Worm (Caenorhabditis elegans) whole organism, L3 larva: ENCODE results near the gene nspb-4.

ENCODE experiments used
- elt-1 ChIP-seq: fragments of 150-350 bp; optimal IDR thresholded peaks from 2 replicates; lab custom pipeline; 2014; ENCODE audit warnings: missing biosample characterization, missing genetic modification characterization
- elt-3 ChIP-seq, 3 experiments: fragments of 150-350 bp in 1 of 3; sonication (generic microtip) in 2 of 3; optimal IDR thresholded peaks; 2 replicates in 2 of 3; 4 replicates in 1 of 3; lab custom pipeline; 2014 to 2017; ENCODE audit warnings: missing biosample characterization in 3 of 3, missing genetic modification characterization in 3 of 3
- fos-1 ChIP-seq: fragments of 150-350 bp; optimal IDR thresholded peaks from 2 replicates; lab custom pipeline; 2014; ENCODE audit warnings: missing biosample characterization, missing genetic modification characterization
- lin-15B ChIP-seq: fragments of 150-350 bp; optimal IDR thresholded peaks from 2 replicates; lab custom pipeline; 2014; ENCODE audit warnings: missing biosample characterization, missing genetic modification characterization

ce11 chrIV:6645867-6646655 is 48.0 kb downstream of the nspb-4 start, which contains the start of gene hil-7:
- TF ChIP-seq fos-1 (tag; lab: Kevin White, UChicago) (no peak), elt-1 (no peak), elt-3 (tag; optimal IDR thresholded peaks at IDR 0.05; lab: Kevin White, UChicago) (no peak), lin-15B (peak; percentile 3)
